Worm (Caenorhabditis elegans) whole organism, mixed stage, embryonic: ENCODE data around the gene rpb-11.

Experiments used
- M03D4.4 ChIP-seq: sonication (generic microtip); optimal IDR thresholded peaks from 2 replicates; lab custom pipeline; 2017; ENCODE audit warnings: mild to moderate bottlenecking, missing genetic modification characterization, missing compliant biosample characterization
- blmp-1 ChIP-seq: fragments of 150-350 bp; optimal IDR thresholded peaks from 2 replicates; lab custom pipeline; 2014; ENCODE audit warnings: missing biosample characterization, missing genetic modification characterization
- ceh-39 ChIP-seq: fragments of 150-350 bp; optimal IDR thresholded peaks from 2 replicates; lab custom pipeline; 2014; ENCODE audit warnings: missing biosample characterization, missing genetic modification characterization
- ceh-43 ChIP-seq: fragments of 200-800 bp; sonication (Bioruptor generic); optimal IDR thresholded peaks from 2 replicates; lab custom pipeline; 2018; ENCODE audit warnings: mild to moderate bottlenecking, missing genetic modification characterization, moderate library complexity, missing compliant biosample characterization
- ceh-83 ChIP-seq: fragments of 200-800 bp; sonication (Bioruptor generic); optimal IDR thresholded peaks from 2 replicates; lab custom pipeline; 2018; ENCODE audit warnings: mild to moderate bottlenecking, missing genetic modification characterization, missing compliant biosample characterization
- ces-1 ChIP-seq: fragments of 150-350 bp; optimal IDR thresholded peaks from 2 replicates; lab custom pipeline; 2014; ENCODE audit warnings: missing biosample characterization, missing genetic modification reagents, missing genetic modification characterization
- drap-1 ChIP-seq: fragments of 200-800 bp; sonication (Bioruptor generic); optimal IDR thresholded peaks from 3 replicates; lab custom pipeline; 2018; ENCODE audit warnings: mild to moderate bottlenecking, missing genetic modification characterization, missing compliant biosample characterization
- elt-3 ChIP-seq: fragments of 150-350 bp; optimal IDR thresholded peaks from 2 replicates; lab custom pipeline; 2014; ENCODE audit warnings: missing biosample characterization, missing genetic modification characterization
- flh-1 ChIP-seq: fragments of 200-800 bp; sonication (Bioruptor generic); optimal IDR thresholded peaks from 2 replicates; lab custom pipeline; 2018; ENCODE audit warnings: mild to moderate bottlenecking, missing genetic modification characterization, moderate library complexity, missing compliant biosample characterization
- ham-2 ChIP-seq: fragments of 200-800 bp; sonication (Bioruptor generic); optimal IDR thresholded peaks from 2 replicates; lab custom pipeline; 2018; ENCODE audit warnings: mild to moderate bottlenecking, missing genetic modification characterization, missing compliant biosample characterization
- hlh-1 ChIP-seq: fragments of 150-350 bp; optimal IDR thresholded peaks from 2 replicates; lab custom pipeline; 2014; ENCODE audit warnings: missing biosample characterization, missing genetic modification reagents, missing genetic modification characterization
- lin-13 ChIP-seq: fragments of 150-350 bp; optimal IDR thresholded peaks from 2 replicates; lab custom pipeline; 2014; ENCODE audit warnings: missing biosample characterization, missing genetic modification characterization
- lin-32 ChIP-seq: fragments of 200-800 bp; sonication (Bioruptor generic); optimal IDR thresholded peaks from 2 replicates; lab custom pipeline; 2018; ENCODE audit warnings: mild to moderate bottlenecking, missing genetic modification characterization, missing compliant biosample characterization
- lsy-2 ChIP-seq: fragments of 150-350 bp; optimal IDR thresholded peaks from 2 replicates; lab custom pipeline; 2014; ENCODE audit warnings: missing biosample characterization, missing genetic modification characterization
- mab-5 ChIP-seq: fragments of 150-350 bp; optimal IDR thresholded peaks from 2 replicates; lab custom pipeline; 2014; ENCODE audit warnings: missing biosample characterization, missing genetic modification characterization
- mep-1 ChIP-seq: fragments of 150-350 bp; optimal IDR thresholded peaks from 2 replicates; lab custom pipeline; 2017; ENCODE audit warnings: missing biosample characterization, missing genetic modification reagents, missing genetic modification characterization, inconsistent platforms
- mls-2 ChIP-seq: sonication (generic microtip); optimal IDR thresholded peaks from 2 replicates; lab custom pipeline; 2016; ENCODE audit warnings: mild to moderate bottlenecking, missing genetic modification characterization, moderate library complexity, missing compliant biosample characterization
- nhr-2 ChIP-seq: fragments of 150-350 bp; optimal IDR thresholded peaks from 2 replicates; lab custom pipeline; 2014; ENCODE audit warnings: missing biosample characterization, missing genetic modification characterization
- nhr-237 ChIP-seq: fragments of 150-350 bp; optimal IDR thresholded peaks from 2 replicates; lab custom pipeline; 2014; ENCODE audit warnings: missing biosample characterization, missing genetic modification characterization
- nhr-76 ChIP-seq: sonication (generic microtip); optimal IDR thresholded peaks from 2 replicates; lab custom pipeline; 2017; ENCODE audit warnings: missing biosample characterization, missing genetic modification characterization
- pha-4 ChIP-seq: fragments of 150-350 bp; optimal IDR thresholded peaks from 2 replicates; lab custom pipeline; 2018; ENCODE audit warnings: missing biosample characterization, missing genetic modification reagents, missing genetic modification characterization
- snpc-4 ChIP-seq: fragments of 150-350 bp; optimal IDR thresholded peaks from 2 replicates; lab custom pipeline; 2014; ENCODE audit warnings: missing biosample characterization, missing genetic modification characterization
- sptf-1 ChIP-seq: sonication (generic microtip); optimal IDR thresholded peaks from 2 replicates; lab custom pipeline; 2017; ENCODE audit warnings: mild to moderate bottlenecking, missing genetic modification characterization, moderate library complexity, missing compliant biosample characterization
- tbx-8 ChIP-seq: fragments of 200-800 bp; sonication (Bioruptor generic); optimal IDR thresholded peaks from 2 replicates; lab custom pipeline; 2018; ENCODE audit warnings: mild to moderate bottlenecking, missing genetic modification characterization, moderate library complexity, missing compliant biosample characterization
- unc-120 ChIP-seq: sonication (generic microtip); optimal IDR thresholded peaks from 2 replicates; lab custom pipeline; 2017; ENCODE audit warnings: missing genetic modification characterization, missing compliant biosample characterization; ENCODE audit not compliant: poor library complexity, severe bottlenecking
- unc-39 ChIP-seq: fragments of 150-350 bp; optimal IDR thresholded peaks from 2 replicates; lab custom pipeline; 2014; ENCODE audit warnings: missing biosample characterization, missing genetic modification characterization
- unc-62 ChIP-seq: fragments of 150-350 bp; optimal IDR thresholded peaks from 2 replicates; lab custom pipeline; 2014; ENCODE audit warnings: missing biosample characterization, missing genetic modification reagents, missing genetic modification characterization
- zip-8 ChIP-seq: fragments of 150-350 bp; optimal IDR thresholded peaks from 2 replicates; lab custom pipeline; 2014; ENCODE audit warnings: missing biosample characterization, missing genetic modification characterization

The rpb-11 gene

DNA sequence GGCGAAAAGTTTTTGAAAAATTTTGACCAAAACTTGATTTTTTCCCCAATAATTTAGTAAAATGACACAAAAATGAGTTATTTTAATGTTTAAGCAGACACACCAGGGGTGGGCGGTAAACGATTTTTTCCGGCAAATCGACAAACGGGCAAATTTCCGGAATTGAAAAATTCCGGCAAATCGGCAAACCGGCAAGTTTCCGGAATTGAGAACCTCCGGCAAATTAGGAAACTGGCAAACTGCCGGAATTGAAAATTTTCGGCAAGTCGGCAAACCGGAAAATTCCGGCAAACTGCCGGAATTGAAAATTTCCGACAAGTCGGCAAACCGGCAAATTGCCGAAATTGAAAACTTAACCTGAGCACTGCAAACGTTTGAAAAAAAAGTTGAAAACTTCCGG, 27.2 kb upstream of the rpb-11 start:
- TF ChIP-seq mls-2 (tag; lab: Kevin White, UChicago) (peak; percentile 8), blmp-1 (no peak)

DNA sequence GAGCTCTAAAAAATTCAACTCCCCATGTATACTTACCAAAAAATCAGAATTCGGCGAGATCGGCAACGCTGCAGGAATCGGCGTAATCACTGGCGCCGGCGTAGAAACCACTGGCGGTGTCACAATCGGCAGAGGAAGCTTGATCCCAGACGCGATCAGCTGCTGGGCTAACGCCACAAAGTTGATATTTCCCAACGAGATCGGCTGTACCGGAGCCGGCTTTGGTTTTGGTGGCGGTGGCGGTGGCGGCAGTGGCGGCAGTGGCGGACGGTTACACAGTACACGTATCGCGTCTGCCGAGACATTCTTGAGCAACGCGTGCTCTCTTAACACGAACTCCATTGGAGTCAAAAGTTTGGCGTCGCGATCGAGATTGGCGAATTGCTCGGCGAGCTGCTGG, 25.3 kb upstream of the rpb-11 start:
- no peak for TF ChIP-seq M03D4.4 (tag; lab: Kevin White, UChicago)
- no peak for TF ChIP-seq ces-1 (GFP tag; lab: Kevin White, UChicago)
- TF ChIP-seq mab-5 (tag; lab: Kevin White, UChicago), result no peak
- TF ChIP-seq lin-13 (tag; lab: Kevin White, UChicago), result no peak
- TF ChIP-seq unc-39, result no peak
- TF ChIP-seq lsy-2 (tag; lab: Kevin White, UChicago), result no peak
- TF ChIP-seq nhr-76 (tag; lab: Kevin White, UChicago), result no peak
- no peak for TF ChIP-seq pha-4 (tag; lab: Kevin White, UChicago)
- TF ChIP-seq snpc-4 (tag; lab: Kevin White, UChicago), result no peak
- no peak for TF ChIP-seq mls-2 (tag; lab: Kevin White, UChicago)
- TF ChIP-seq nhr-237 (tag; lab: Kevin White, UChicago), result no peak
- TF ChIP-seq ceh-43, result no peak
- no peak for TF ChIP-seq elt-3 (tag; lab: Kevin White, UChicago)
- no peak for TF ChIP-seq unc-120

ce11 chrII:14036724-14037483, 23.0 kb upstream of the rpb-11 start:
- TF ChIP-seq lin-32, result no peak
- no peak for TF ChIP-seq unc-62 (GFP tag; lab: Kevin White, UChicago)
- no peak for TF ChIP-seq nhr-2 (tag; lab: Kevin White, UChicago)
- no peak for TF ChIP-seq nhr-76 (tag; lab: Kevin White, UChicago)
- TF ChIP-seq mep-1 (tag; lab: Kevin White, UChicago), result no peak
- TF ChIP-seq ham-2 (GFP tag; lab: Kevin White, UChicago), result no peak

- TF ChIP-seq zip-8 (tag; lab: Kevin White, UChicago) (no peak), drap-1 (GFP tag; lab: Kevin White, UChicago) (no peak), pha-4 (tag; lab: Kevin White, UChicago) (peak; percentile 41), mls-2 (tag; lab: Kevin White, UChicago) (no peak)
These were observed 22.2 kb upstream of the rpb-11 start for ce11 chrII:14037484-14038303.

DNA sequence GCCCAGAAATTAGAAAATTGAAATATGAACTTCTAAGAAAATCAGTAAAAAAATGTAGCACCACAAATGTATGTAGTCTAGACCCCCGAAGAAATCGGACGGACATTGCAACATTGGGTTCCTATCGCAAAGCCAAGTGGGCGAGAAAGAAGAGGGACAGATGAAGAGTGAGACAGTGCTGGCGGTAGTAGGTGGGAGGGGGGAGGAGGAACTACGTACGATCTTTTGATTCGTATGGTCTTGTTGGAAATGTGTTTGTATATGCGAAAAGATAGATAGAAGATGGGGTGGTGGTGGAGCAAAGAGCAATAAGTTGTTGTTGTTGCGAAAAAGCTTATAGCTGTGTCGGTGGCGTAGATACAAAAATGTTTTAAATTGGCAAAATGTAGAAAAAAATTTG, 21.6 kb upstream of the rpb-11 start:
- no peak for TF ChIP-seq elt-3 (tag; lab: Kevin White, UChicago)
- no peak for TF ChIP-seq nhr-2 (tag; lab: Kevin White, UChicago)
- no peak for TF ChIP-seq sptf-1 (tag; lab: Kevin White, UChicago)
- TF ChIP-seq unc-39, result no peak
- TF ChIP-seq nhr-237 (tag; lab: Kevin White, UChicago), result peak; percentile 9
- TF ChIP-seq lsy-2 (tag; lab: Kevin White, UChicago), result no peak
- TF ChIP-seq mls-2 (tag; lab: Kevin White, UChicago), result no peak
- no peak for TF ChIP-seq snpc-4 (tag; lab: Kevin White, UChicago)

DNA sequence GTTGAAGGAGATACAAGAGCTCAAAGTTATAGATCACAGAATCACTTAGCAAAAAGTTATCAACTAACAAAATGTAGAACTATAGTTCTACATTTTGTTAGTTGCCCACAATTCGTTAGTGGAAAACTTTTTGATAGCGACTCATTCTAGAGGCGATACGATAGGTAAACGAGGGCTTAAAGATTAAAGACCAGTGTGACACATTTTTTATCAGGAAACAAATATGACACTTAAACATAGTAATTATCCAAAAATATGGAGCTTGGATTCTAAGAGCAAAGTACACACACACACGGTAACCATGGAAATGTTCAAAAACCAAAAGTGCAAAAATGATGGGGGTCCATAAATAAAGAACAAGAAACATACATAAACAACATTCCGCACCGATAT, 20.1 kb upstream of the rpb-11 start:
- TF ChIP-seq ceh-83 (GFP tag; lab: Kevin White, UChicago) (no peak), mls-2 (tag; lab: Kevin White, UChicago) (no peak), mep-1 (tag; lab: Kevin White, UChicago) (no peak), ceh-39 (no peak), flh-1 (GFP tag; lab: Kevin White, UChicago) (no peak), ces-1 (GFP tag; lab: Kevin White, UChicago) (no peak), zip-8 (tag; lab: Kevin White, UChicago) (no peak), ceh-43 (no peak), lin-13 (tag; lab: Kevin White, UChicago) (no peak), drap-1 (GFP tag; lab: Kevin White, UChicago) (no peak), mab-5 (tag; lab: Kevin White, UChicago) (no peak), nhr-2 (tag; lab: Kevin White, UChicago) (no peak), elt-3 (tag; lab: Kevin White, UChicago) (no peak), lsy-2 (tag; lab: Kevin White, UChicago) (no peak), unc-62 (GFP tag; lab: Kevin White, UChicago) (no peak), nhr-76 (tag; lab: Kevin White, UChicago) (no peak), hlh-1 (tag; lab: Kevin White, UChicago) (no peak), tbx-8 (no peak)
